Worm (Caenorhabditis elegans) whole organism, L1 larva: ENCODE measurements around the gene med-1.

Experiments used
- C34B4.2 ChIP-seq: sonication (generic microtip); optimal IDR thresholded peaks from 2 replicates; lab custom pipeline; 2017; ENCODE audit warnings: mild to moderate bottlenecking, missing genetic modification characterization, missing compliant biosample characterization
- Y116A8C.19 ChIP-seq: sonication (generic microtip); optimal IDR thresholded peaks from 2 replicates; lab custom pipeline; 2016; ENCODE audit warnings: missing compliant biosample characterization, missing genetic modification characterization, borderline replicate concordance
- alr-1 ChIP-seq: fragments of 200-800 bp; sonication (Bioruptor generic); optimal IDR thresholded peaks from 2 replicates; lab custom pipeline; 2018; ENCODE audit warnings: borderline replicate concordance, mild to moderate bottlenecking, missing genetic modification characterization, missing compliant biosample characterization
- blmp-1 ChIP-seq: fragments of 150-350 bp; optimal IDR thresholded peaks from 2 replicates; lab custom pipeline; 2014; ENCODE audit warnings: missing biosample characterization, missing genetic modification characterization
- ceh-82 ChIP-seq, 3 experiments: fragments of 150-350 bp in 1 of 3; sonication (generic microtip) in 2 of 3; optimal IDR thresholded peaks; 2 replicates each; lab custom pipeline; 2014 to 2017; ENCODE audit warnings: missing biosample characterization in 3 of 3, missing genetic modification characterization in 3 of 3
- ceh-88 ChIP-seq: fragments of 200-800 bp; sonication (Bioruptor generic); IDR thresholded peaks from 2 replicates; pipeline ENCODE4 v1.3.6; 2022; ENCODE audit warnings: missing genetic modification characterization, missing compliant biosample characterization
- ceh-90 ChIP-seq: sonication (generic microtip); optimal IDR thresholded peaks from 2 replicates; lab custom pipeline; 2016; ENCODE audit warnings: missing genetic modification characterization, missing compliant biosample characterization
- dsc-1 ChIP-seq: sonication (generic microtip); optimal IDR thresholded peaks from 2 replicates; lab custom pipeline; 2016; ENCODE audit warnings: mild to moderate bottlenecking, missing genetic modification characterization, missing compliant biosample characterization
- efl-1 ChIP-seq, 4 experiments: fragments of 150-350 bp; optimal IDR thresholded peaks in 3 of 4; peaks in 1 of 4; 1 replicate in 1 of 4; 2 replicates in 3 of 4; lab custom pipeline; 2014; ENCODE audit warnings: missing biosample characterization in 2 of 4, missing genetic modification characterization in 2 of 4, missing genetic modification reagents in 2 of 4
- egl-13 ChIP-seq: sonication (generic microtip); optimal IDR thresholded peaks from 2 replicates; lab custom pipeline; 2016; ENCODE audit warnings: missing genotype, missing genetic modification reagents, missing genetic modification characterization, missing compliant biosample characterization
- fkh-4 ChIP-seq: sonication (generic microtip); optimal IDR thresholded peaks from 2 replicates; lab custom pipeline; 2016; ENCODE audit warnings: missing compliant biosample characterization, missing genetic modification characterization, borderline replicate concordance
- fkh-8 ChIP-seq: sonication (generic microtip); optimal IDR thresholded peaks from 2 replicates; lab custom pipeline; 2016; ENCODE audit warnings: mild to moderate bottlenecking, missing genetic modification characterization, missing compliant biosample characterization
- grh-1 ChIP-seq: fragments of 200-800 bp; sonication (Bioruptor generic); IDR thresholded peaks from 2 replicates; pipeline ENCODE4 v1.3.6; 2022; ENCODE audit warnings: missing genetic modification reagents, missing genetic modification characterization, missing compliant biosample characterization
- hlh-4 ChIP-seq: sonication (generic microtip); optimal IDR thresholded peaks from 2 replicates; lab custom pipeline; 2016; ENCODE audit warnings: mild to moderate bottlenecking, missing genetic modification characterization, missing compliant biosample characterization
- irx-1 ChIP-seq: sonication (generic microtip); optimal IDR thresholded peaks from 2 replicates; lab custom pipeline; 2016; ENCODE audit warnings: missing genetic modification characterization, missing compliant biosample characterization
- isw-1 ChIP-seq: fragments of 200-800 bp; sonication (Bioruptor generic); IDR thresholded peaks from 2 replicates; pipeline ENCODE4 v1.3.6; 2022; ENCODE audit warnings: missing genetic modification characterization, missing compliant biosample characterization
- jun-1 ChIP-seq: fragments of 150-350 bp; optimal IDR thresholded peaks from 2 replicates; lab custom pipeline; 2014; ENCODE audit warnings: missing biosample characterization, missing genetic modification reagents, missing genetic modification characterization
- lin-13 ChIP-seq: fragments of 150-350 bp; optimal IDR thresholded peaks from 2 replicates; lab custom pipeline; 2014; ENCODE audit warnings: missing biosample characterization, missing genetic modification reagents, missing genetic modification characterization
- lin-14 ChIP-seq: fragments of 200-800 bp; sonication (Bioruptor generic); optimal IDR thresholded peaks from 2 replicates; lab custom pipeline; 2018; ENCODE audit warnings: mild to moderate bottlenecking, missing genetic modification characterization, moderate library complexity, missing compliant biosample characterization
- lin-35 ChIP-seq, 2 experiments: fragments of 150-350 bp; optimal IDR thresholded peaks; 2 replicates each; lab custom pipeline; 2014; ENCODE audit warnings: missing biosample characterization in 2 of 2, missing genetic modification characterization in 2 of 2, missing genetic modification reagents in 2 of 2
- lin-39 ChIP-seq: fragments of 150-350 bp; optimal IDR thresholded peaks from 2 replicates; lab custom pipeline; 2014; ENCODE audit warnings: missing biosample characterization, missing genetic modification reagents, missing genetic modification characterization
- mep-1 ChIP-seq: fragments of 150-350 bp; optimal IDR thresholded peaks from 2 replicates; lab custom pipeline; 2014; ENCODE audit warnings: missing biosample characterization, missing genetic modification characterization
- nhr-11 ChIP-seq: fragments of 150-350 bp; optimal IDR thresholded peaks from 2 replicates; lab custom pipeline; 2014; ENCODE audit warnings: missing biosample characterization, missing genetic modification characterization
- nhr-19 ChIP-seq: fragments of 200-800 bp; sonication (Bioruptor generic); conservative IDR thresholded peaks from 2 replicates; pipeline ENCODE4 v1.3.6; 2022; ENCODE audit warnings: missing genetic modification characterization, missing compliant biosample characterization
- nhr-20 ChIP-seq: sonication (generic microtip); optimal IDR thresholded peaks from 2 replicates; lab custom pipeline; 2016; ENCODE audit warnings: mild to moderate bottlenecking, missing genetic modification characterization, missing compliant biosample characterization
- nhr-237 ChIP-seq: fragments of 150-350 bp; optimal IDR thresholded peaks from 2 replicates; lab custom pipeline; 2014; ENCODE audit warnings: missing biosample characterization, missing genetic modification characterization
- nhr-47 ChIP-seq: sonication (generic microtip); optimal IDR thresholded peaks from 2 replicates; lab custom pipeline; 2016; ENCODE audit warnings: mild to moderate bottlenecking, missing genetic modification characterization, moderate library complexity, missing compliant biosample characterization
- nhr-71 ChIP-seq: sonication (generic microtip); optimal IDR thresholded peaks from 2 replicates; lab custom pipeline; 2016; ENCODE audit warnings: mild to moderate bottlenecking, missing genetic modification characterization, moderate library complexity, missing compliant biosample characterization
- nhr-76 ChIP-seq: sonication (generic microtip); optimal IDR thresholded peaks from 2 replicates; lab custom pipeline; 2017; ENCODE audit warnings: missing biosample characterization, missing genetic modification characterization
- nhr-84 ChIP-seq: sonication (generic microtip); optimal IDR thresholded peaks from 2 replicates; lab custom pipeline; 2017; ENCODE audit warnings: missing biosample characterization, missing genetic modification characterization
- pax-3 ChIP-seq: fragments of 200-800 bp; sonication (Bioruptor generic); optimal IDR thresholded peaks from 2 replicates; lab custom pipeline; 2018; ENCODE audit warnings: mild to moderate bottlenecking, missing genetic modification characterization, moderate library complexity, missing compliant biosample characterization
- rnt-1 ChIP-seq: sonication (generic microtip); optimal IDR thresholded peaks from 2 replicates; lab custom pipeline; 2016; ENCODE audit warnings: mild to moderate bottlenecking, missing genetic modification characterization, moderate library complexity, missing compliant biosample characterization
- skn-1 ChIP-seq: fragments of 150-350 bp; optimal IDR thresholded peaks from 2 replicates; lab custom pipeline; 2014; ENCODE audit warnings: missing biosample characterization, missing genetic modification characterization
- snpc-4 ChIP-seq: fragments of 150-350 bp; optimal IDR thresholded peaks from 2 replicates; lab custom pipeline; 2014; ENCODE audit warnings: missing biosample characterization, missing genetic modification characterization
- snu-23 ChIP-seq: sonication (generic microtip); optimal IDR thresholded peaks from 2 replicates; lab custom pipeline; 2016; ENCODE audit warnings: missing genetic modification characterization, missing compliant biosample characterization
- sox-4 ChIP-seq: sonication (generic microtip); optimal IDR thresholded peaks from 2 replicates; lab custom pipeline; 2016; ENCODE audit warnings: missing genetic modification characterization, missing compliant biosample characterization
- sptf-1 ChIP-seq: fragments of 150-350 bp; optimal IDR thresholded peaks from 2 replicates; lab custom pipeline; 2014; ENCODE audit warnings: missing biosample characterization, missing genetic modification characterization
- sup-37 ChIP-seq: fragments of 200-800 bp; sonication (Bioruptor generic); optimal IDR thresholded peaks from 2 replicates; lab custom pipeline; 2018; ENCODE audit warnings: mild to moderate bottlenecking, missing genetic modification characterization, missing compliant biosample characterization
- swsn-7 ChIP-seq: sonication (generic microtip); optimal IDR thresholded peaks from 2 replicates; lab custom pipeline; 2016; ENCODE audit warnings: missing genetic modification characterization, missing compliant biosample characterization
- tbx-2 ChIP-seq: sonication (generic microtip); optimal IDR thresholded peaks from 2 replicates; lab custom pipeline; 2016; ENCODE audit warnings: missing genetic modification characterization, missing compliant biosample characterization
- unc-130 ChIP-seq: fragments of 150-350 bp; optimal IDR thresholded peaks from 2 replicates; lab custom pipeline; 2017; ENCODE audit warnings: missing biosample characterization, missing genetic modification characterization, inconsistent platforms
- unc-86 ChIP-seq: sonication (generic microtip); optimal IDR thresholded peaks from 2 replicates; lab custom pipeline; 2016; ENCODE audit warnings: missing genetic modification characterization, missing compliant biosample characterization
- xbp-1 ChIP-seq: sonication (generic microtip); optimal IDR thresholded peaks from 2 replicates; lab custom pipeline; 2016; ENCODE audit warnings: missing genetic modification characterization, missing compliant biosample characterization
- zip-4 ChIP-seq: fragments of 200-800 bp; sonication (Bioruptor generic); optimal IDR thresholded peaks from 2 replicates; lab custom pipeline; 2018; ENCODE audit warnings: mild to moderate bottlenecking, missing genetic modification characterization, moderate library complexity, missing compliant biosample characterization
- ztf-11 ChIP-seq, 2 experiments: sonication (generic microtip); optimal IDR thresholded peaks; 2 replicates each; lab custom pipeline; 2016 to 2017; ENCODE audit warnings: missing genetic modification characterization in 2 of 2, missing biosample characterization in 1 of 2, missing compliant biosample characterization in 1 of 2

The med-1 gene

DNA sequence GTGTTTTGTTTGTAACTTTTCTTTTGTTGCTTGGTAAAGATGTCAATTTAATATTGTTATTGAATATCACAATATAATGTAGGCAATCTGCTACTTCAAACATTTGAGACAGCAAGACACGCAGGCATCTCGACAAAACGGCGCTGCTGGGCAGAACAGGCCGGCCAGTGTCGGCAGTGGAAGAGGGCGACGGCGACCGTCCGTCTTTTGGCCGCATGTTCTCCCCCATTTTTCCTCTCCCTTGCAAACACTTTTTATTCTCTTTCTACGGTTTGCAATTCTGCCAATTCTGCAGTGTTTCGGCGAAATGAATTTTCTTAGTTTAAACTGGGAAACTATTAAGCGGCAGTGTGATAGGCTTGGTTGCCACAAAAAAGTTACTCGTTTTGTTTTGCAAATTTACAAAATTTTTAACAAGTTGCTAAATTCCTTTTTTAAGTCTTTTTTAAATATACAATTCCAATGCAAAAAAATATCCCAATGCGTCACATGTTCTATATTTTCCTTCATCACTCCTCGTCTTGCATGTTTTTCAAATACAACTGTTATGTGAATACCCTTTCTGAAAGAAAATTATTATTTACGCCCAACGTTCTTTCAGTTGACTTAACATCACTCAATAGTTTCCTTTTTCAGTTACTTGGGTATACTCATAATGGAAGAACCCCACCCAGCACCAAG, 19.0 kb downstream of the med-1 start, which contains the start of gene T18D3.6 (continued):
- peak; percentile 4 for TF ChIP-seq blmp-1 (tag; lab: Kevin White, UChicago)
- TF ChIP-seq snpc-4 (tag; lab: Kevin White, UChicago), result no peak
- peak; percentile 60 for TF ChIP-seq lin-14 (GFP tag; lab: Kevin White, UChicago)
- no peak for TF ChIP-seq nhr-76 (tag; lab: Kevin White, UChicago)
- peak in 1 of 2 experiments; percentile 15 for TF ChIP-seq lin-35 (GFP tag; optimal IDR thresholded peaks at IDR 0.05; lab: Kevin White, UChicago)
- TF ChIP-seq, all 84 proteins: peak for 9

DNA sequence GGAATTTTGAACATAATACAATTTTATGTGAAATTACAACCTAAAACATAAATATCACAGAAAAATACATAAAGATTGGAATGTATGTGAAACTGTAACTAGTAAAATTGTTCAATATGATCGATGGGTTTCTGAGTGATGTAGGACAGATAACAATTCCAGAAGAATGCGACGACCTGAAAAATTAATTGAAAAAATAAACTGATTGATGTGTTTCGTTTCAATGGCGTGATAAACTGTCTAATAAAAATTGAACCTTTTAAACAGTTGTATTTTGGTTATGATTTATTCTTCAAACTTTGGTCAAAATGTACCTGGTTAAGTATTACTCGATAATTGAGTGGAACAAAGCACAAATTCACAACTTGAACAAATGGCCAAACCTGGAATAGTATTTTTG, 20.8 kb downstream of the med-1 start:
- TF ChIP-seq fkh-4 (tag; lab: Kevin White, UChicago), result no peak
- TF ChIP-seq C34B4.2 (tag; lab: Kevin White, UChicago), result no peak
- no peak for TF ChIP-seq nhr-71
- TF ChIP-seq lin-35 (GFP tag; optimal IDR thresholded peaks at IDR 0.05; lab: Kevin White, UChicago), result no peak
- no peak for TF ChIP-seq isw-1
- TF ChIP-seq xbp-1, result no peak

DNA sequence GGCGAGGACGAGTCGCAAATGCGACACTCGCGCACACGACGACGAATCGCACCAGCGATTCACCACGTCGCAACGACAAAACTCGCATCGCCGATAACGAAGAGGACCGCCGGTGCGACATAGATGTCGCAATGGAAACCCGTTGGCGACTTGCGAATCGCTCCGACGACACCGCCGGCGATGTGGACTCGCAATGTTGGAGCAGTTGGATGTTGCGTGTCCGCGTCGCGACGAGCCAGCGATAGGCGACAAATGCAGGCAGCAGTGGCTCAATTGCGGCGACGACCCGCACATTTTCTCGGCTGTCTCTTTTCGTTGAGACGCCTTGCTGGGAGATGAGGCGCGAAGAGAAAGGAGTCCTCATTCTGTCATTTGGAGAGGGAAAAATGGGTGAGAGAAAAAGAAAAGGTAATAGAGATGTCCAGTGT, 21.7 kb downstream of the med-1 start:
- TF ChIP-seq lin-35 (GFP tag; optimal IDR thresholded peaks at IDR 0.05; lab: Kevin White, UChicago), result peak; percentile 6 to 16
- peak; percentile 81 for TF ChIP-seq dsc-1
- peak; percentile 26 for TF ChIP-seq unc-86
- TF ChIP-seq ceh-82 (tag; optimal IDR thresholded peaks at IDR 0.05; lab: Kevin White, UChicago), result peak in 2 of 3 experiments; percentile 25 to 34
- TF ChIP-seq lin-14 (GFP tag; lab: Kevin White, UChicago), result peak; percentile 75
- TF ChIP-seq ceh-90 (tag; lab: Kevin White, UChicago), result no peak
- TF ChIP-seq lin-39 (tag; lab: Kevin White, UChicago), result no peak
- TF ChIP-seq zip-4 (GFP tag; lab: Kevin White, UChicago), result no peak
- TF ChIP-seq nhr-84 (tag; lab: Kevin White, UChicago), result no peak
- TF ChIP-seq nhr-237, result no peak
- TF ChIP-seq ztf-11 (tag; optimal IDR thresholded peaks at IDR 0.05; lab: Kevin White, UChicago), result peak in 1 of 2 experiments; percentile 21
- peak; percentile 17 for TF ChIP-seq skn-1
- TF ChIP-seq fkh-8, result peak; percentile 90
- peak; percentile 9 for TF ChIP-seq irx-1 (tag; lab: Kevin White, UChicago)
- peak; percentile 43 for TF ChIP-seq nhr-20 (tag; lab: Kevin White, UChicago)
- TF ChIP-seq lin-13 (GFP tag; lab: Kevin White, UChicago), result no peak
- TF ChIP-seq blmp-1 (tag; lab: Kevin White, UChicago), result peak; percentile 79
- peak; percentile 60 for TF ChIP-seq nhr-71
- peak; percentile 35 for TF ChIP-seq jun-1
- peak; percentile 24; the same call in 1 of the 2 replicates for TF ChIP-seq nhr-19 (GFP tag; lab: Robert Waterston, UW)
- TF ChIP-seq nhr-11 (tag; lab: Kevin White, UChicago), result no peak
- TF ChIP-seq snu-23 (GFP tag; lab: Kevin White, UChicago), result peak; percentile 59
- TF ChIP-seq pax-3 (tag; lab: Kevin White, UChicago), result peak; percentile 73
- no peak for TF ChIP-seq sup-37 (GFP tag; lab: Kevin White, UChicago)
- peak; percentile 12 for TF ChIP-seq sox-4 (tag; lab: Kevin White, UChicago)
- TF ChIP-seq isw-1, result peak; percentile 16; the same call in 1 of the 2 replicates
- no peak for TF ChIP-seq unc-130 (tag; lab: Kevin White, UChicago)
- peak; percentile 27 for TF ChIP-seq tbx-2 (tag; lab: Kevin White, UChicago)
- peak; percentile 60 for TF ChIP-seq swsn-7 (tag; lab: Kevin White, UChicago)
- TF ChIP-seq hlh-4 (tag; lab: Kevin White, UChicago), result no peak
- TF ChIP-seq efl-1 (optimal IDR thresholded peaks at IDR 0.05; lab: Kevin White, UChicago), result no peak
- no peak for TF ChIP-seq efl-1 (GFP tag; optimal IDR thresholded peaks at IDR 0.05 in 1 of 2; lab: Kevin White, UChicago)
- no peak for TF ChIP-seq C34B4.2 (tag; lab: Kevin White, UChicago)
- TF ChIP-seq sptf-1 (tag; lab: Kevin White, UChicago), result no peak
- peak; percentile 43 for TF ChIP-seq rnt-1 (tag; lab: Kevin White, UChicago)
- peak; percentile 34 for TF ChIP-seq xbp-1
- no peak for TF ChIP-seq Y116A8C.19 (tag; lab: Kevin White, UChicago)
- 0 out of 2 replicates have a peak, but pooled peaks have one; percentile 19 for TF ChIP-seq ceh-88 (GFP tag; lab: Robert Waterston, UW)
- TF ChIP-seq mep-1 (tag; lab: Kevin White, UChicago), result peak; percentile 50
- TF ChIP-seq alr-1 (tag; lab: Kevin White, UChicago), result no peak
- TF ChIP-seq egl-13 (tag; lab: Kevin White, UChicago), result peak; percentile 54
- TF ChIP-seq grh-1, result no peak
- TF ChIP-seq nhr-47 (tag; lab: Kevin White, UChicago), result peak; percentile 75
